Worm (Caenorhabditis elegans) whole organism, L4/young adult: ENCODE results near the gene T23F2.2.

Source experiments
- W03F9.2 ChIP-seq: fragments of 150-350 bp; optimal IDR thresholded peaks from 2 replicates; lab custom pipeline; 2014; ENCODE audit warnings: missing biosample characterization, missing genetic modification characterization
- dao-5 ChIP-seq: sonication (generic microtip); optimal IDR thresholded peaks from 2 replicates; lab custom pipeline; 2016; ENCODE audit warnings: missing genotype, missing genetic modification characterization, moderate library complexity, missing compliant biosample characterization

ce11 chrX:5458043-5458442, 47.0 kb downstream of the T23F2.2 start:
- TF ChIP-seq dao-5 (tag; lab: Kevin White, UChicago), result no peak
- no peak for TF ChIP-seq W03F9.2 (tag; lab: Kevin White, UChicago)
